Worm (Caenorhabditis elegans) whole organism, young adult: ENCODE results near the gene K01D12.15.

Source experiments
- F10E7.11 ChIP-seq: sonication (generic microtip); optimal IDR thresholded peaks from 2 replicates; lab custom pipeline; 2017; ENCODE audit warnings: mild to moderate bottlenecking, missing genetic modification characterization, moderate library complexity, missing compliant biosample characterization
- F33H1.4 ChIP-seq: fragments of 200-800 bp; sonication (Bioruptor generic); IDR thresholded peaks from 2 replicates; pipeline ENCODE4 v1.3.6; 2022; ENCODE audit warnings: missing genetic modification reagents, missing genetic modification characterization, missing compliant biosample characterization
- F55B11.4 ChIP-seq: sonication (generic microtip); optimal IDR thresholded peaks from 2 replicates; lab custom pipeline; 2016; ENCODE audit warnings: missing compliant biosample characterization, missing genetic modification characterization, borderline replicate concordance; ENCODE audit not compliant: insufficient read depth
- T07F8.4 ChIP-seq: sonication (generic microtip); optimal IDR thresholded peaks from 2 replicates; lab custom pipeline; 2016; ENCODE audit warnings: mild to moderate bottlenecking, missing genetic modification characterization, moderate library complexity, missing compliant biosample characterization
- Y53F4B.3 ChIP-seq: fragments of 200-800 bp; sonication (Bioruptor generic); IDR thresholded peaks from 2 replicates; pipeline ENCODE4 v1.3.6; 2022; ENCODE audit warnings: missing genetic modification reagents, missing genetic modification characterization, missing compliant biosample characterization
- Y53G8AR.9 ChIP-seq: fragments of 200-800 bp; sonication (Bioruptor generic); conservative IDR thresholded peaks from 2 replicates; pipeline ENCODE4 v1.3.6; 2022; ENCODE audit warnings: missing genetic modification reagents, missing genetic modification characterization, missing compliant biosample characterization
- Y79H2A.3 ChIP-seq: fragments of 200-800 bp; sonication (Bioruptor generic); conservative IDR thresholded peaks from 2 replicates; pipeline ENCODE4 v1.3.6; 2022; ENCODE audit warnings: missing genetic modification reagents, missing genetic modification characterization, missing compliant biosample characterization
- Y95B8A.8 ChIP-seq: fragments of 200-800 bp; sonication (Bioruptor generic); IDR thresholded peaks from 2 replicates; pipeline ENCODE4 v1.3.6; 2022; ENCODE audit warnings: missing genetic modification reagents, missing genetic modification characterization, missing compliant biosample characterization
- ama-1 ChIP-seq, 3 experiments: fragments of 150-350 bp in 1 of 3; sonication (generic microtip) in 2 of 3; optimal IDR thresholded peaks; 2 replicates each; lab custom pipeline; 2014 to 2018; ENCODE audit warnings: missing biosample characterization in 2 of 3, missing genetic modification characterization in 2 of 3, missing genetic modification reagents in 2 of 3
- aptf-2 ChIP-seq: fragments of 200-800 bp; sonication (Bioruptor generic); conservative IDR thresholded peaks from 2 replicates; pipeline ENCODE4 v1.3.6; 2022; ENCODE audit warnings: missing genetic modification reagents, missing genetic modification characterization, missing compliant biosample characterization
- aptf-3 ChIP-seq: fragments of 200-800 bp; sonication (Bioruptor generic); IDR thresholded peaks from 2 replicates; pipeline ENCODE4 v1.3.6; 2022; ENCODE audit warnings: missing genetic modification characterization, missing compliant biosample characterization
- atf-7 ChIP-seq: sonication (generic microtip); optimal IDR thresholded peaks from 2 replicates; lab custom pipeline; 2017; ENCODE audit warnings: mild to moderate bottlenecking, missing genetic modification characterization, missing compliant biosample characterization
- bed-1 ChIP-seq: fragments of 200-800 bp; sonication (Bioruptor generic); IDR thresholded peaks from 2 replicates; pipeline ENCODE4 v1.3.6; 2022; ENCODE audit warnings: missing genetic modification reagents, missing genetic modification characterization, missing compliant biosample characterization
- ceh-100 ChIP-seq: fragments of 200-800 bp; sonication (Bioruptor generic); IDR thresholded peaks from 2 replicates; pipeline ENCODE4 v1.3.6; 2022; ENCODE audit warnings: missing genetic modification reagents, missing genetic modification characterization, missing compliant biosample characterization
- ceh-27 ChIP-seq: fragments of 200-800 bp; sonication (Bioruptor generic); optimal IDR thresholded peaks from 2 replicates; lab custom pipeline; 2018; ENCODE audit warnings: mild to moderate bottlenecking, missing genetic modification characterization, moderate library complexity, missing compliant biosample characterization
- ceh-40 ChIP-seq: fragments of 200-800 bp; sonication (Bioruptor generic); IDR thresholded peaks from 2 replicates; pipeline ENCODE4 v1.3.6; 2022; ENCODE audit warnings: missing genetic modification characterization, missing compliant biosample characterization
- dox-1 ChIP-seq: fragments of 200-800 bp; sonication (Bioruptor generic); IDR thresholded peaks from 2 replicates; pipeline ENCODE4 v1.3.6; 2022; ENCODE audit warnings: missing genetic modification reagents, missing genetic modification characterization, missing compliant biosample characterization
- dpl-1 ChIP-seq: fragments of 150-350 bp; optimal IDR thresholded peaks from 2 replicates; lab custom pipeline; 2014; ENCODE audit warnings: missing biosample characterization, missing genetic modification reagents, missing genetic modification characterization
- egrh-3 ChIP-seq: fragments of 200-800 bp; sonication (Bioruptor generic); IDR thresholded peaks from 2 replicates; pipeline ENCODE4 v1.3.6; 2022; ENCODE audit warnings: missing genetic modification reagents, missing genetic modification characterization, missing compliant biosample characterization
- fkh-3 ChIP-seq: sonication (generic microtip); optimal IDR thresholded peaks from 2 replicates; lab custom pipeline; 2016; ENCODE audit warnings: mild to moderate bottlenecking, missing genetic modification characterization, missing compliant biosample characterization
- gei-17 ChIP-seq: fragments of 200-800 bp; sonication (Bioruptor generic); optimal IDR thresholded peaks from 2 replicates; lab custom pipeline; 2018; ENCODE audit warnings: mild to moderate bottlenecking, missing genetic modification characterization, missing compliant biosample characterization
- him-1 ChIP-seq: sonication (generic microtip); optimal IDR thresholded peaks from 2 replicates; lab custom pipeline; 2016; ENCODE audit warnings: missing genotype, missing genetic modification reagents, missing genetic modification characterization, missing compliant biosample characterization
- hmg-20 ChIP-seq: fragments of 200-800 bp; sonication (Bioruptor generic); IDR thresholded peaks from 2 replicates; pipeline ENCODE4 v1.3.6; 2022; ENCODE audit warnings: missing genetic modification reagents, missing genetic modification characterization, missing compliant biosample characterization
- let-526 ChIP-seq: fragments of 200-800 bp; sonication (Bioruptor generic); IDR thresholded peaks from 2 replicates; pipeline ENCODE4 v1.3.6; 2022; ENCODE audit warnings: missing genetic modification reagents, missing genetic modification characterization, missing compliant biosample characterization
- lin-35 ChIP-seq, 3 experiments: fragments of 150-350 bp in 2 of 3; sonication (generic microtip) in 1 of 3; optimal IDR thresholded peaks; 2 replicates each; lab custom pipeline; 2014 to 2018; ENCODE audit warnings: missing biosample characterization in 3 of 3, missing genetic modification characterization in 3 of 3, missing genetic modification reagents in 3 of 3
- lir-1 ChIP-seq: fragments of 200-800 bp; sonication (Bioruptor generic); conservative IDR thresholded peaks from 2 replicates; pipeline ENCODE4 v1.3.6; 2022; ENCODE audit warnings: missing genetic modification reagents, missing genetic modification characterization, missing compliant biosample characterization
- madf-10 ChIP-seq: sonication (generic microtip); optimal IDR thresholded peaks from 2 replicates; lab custom pipeline; 2016; ENCODE audit warnings: mild to moderate bottlenecking, missing genetic modification characterization, missing compliant biosample characterization
- nfya-1 ChIP-seq: sonication (generic microtip); optimal IDR thresholded peaks from 2 replicates; lab custom pipeline; 2017; ENCODE audit warnings: antibody characterized with exemption, missing compliant biosample characterization, missing genetic modification characterization, borderline replicate concordance; ENCODE audit not compliant: insufficient read depth
- nfya-2 ChIP-seq: fragments of 200-800 bp; sonication (Bioruptor generic); IDR thresholded peaks from 2 replicates; pipeline ENCODE4 v1.3.6; 2022; ENCODE audit warnings: missing genetic modification reagents, missing genetic modification characterization, missing compliant biosample characterization
- nfyb-1 ChIP-seq: fragments of 200-800 bp; sonication (Bioruptor generic); IDR thresholded peaks from 2 replicates; pipeline ENCODE4 v1.3.6; 2022; ENCODE audit warnings: missing genetic modification reagents, missing genetic modification characterization, missing compliant biosample characterization
- nhr-120 ChIP-seq: fragments of 200-800 bp; sonication (Bioruptor generic); IDR thresholded peaks from 2 replicates; pipeline ENCODE4 v1.3.6; 2022; ENCODE audit warnings: missing genetic modification characterization, missing compliant biosample characterization
- nhr-179 ChIP-seq: sonication (generic microtip); optimal IDR thresholded peaks from 2 replicates; lab custom pipeline; 2016; ENCODE audit warnings: mild to moderate bottlenecking, missing genetic modification characterization, missing compliant biosample characterization
- pbrm-1 ChIP-seq: fragments of 200-800 bp; sonication (Bioruptor generic); IDR thresholded peaks from 2 replicates; pipeline ENCODE4 v1.3.6; 2022; ENCODE audit warnings: missing genetic modification reagents, missing genetic modification characterization, missing compliant biosample characterization
- pha-4 ChIP-seq: fragments of 150-350 bp; sonication (generic microtip); optimal IDR thresholded peaks from 2 replicates; lab custom pipeline; 2014; ENCODE audit warnings: missing biosample characterization, missing genetic modification reagents, missing genetic modification characterization
- snpc-3.4 ChIP-seq: sonication (generic microtip); optimal IDR thresholded peaks from 2 replicates; lab custom pipeline; 2017; ENCODE audit warnings: missing genetic modification characterization, mild to moderate bottlenecking, missing compliant biosample characterization, antibody characterized with exemption, moderate library complexity, missing genotype, missing genetic modification reagents
- snpc-4 ChIP-seq, 5 experiments: fragments of 150-350 bp in 1 of 5; sonication (generic microtip) in 4 of 5; optimal IDR thresholded peaks; 2 replicates each; lab custom pipeline; 2014 to 2018; ENCODE audit warnings: missing genetic modification characterization in 5 of 5, missing biosample characterization in 3 of 5, antibody characterized with exemption in 2 of 5, mild to moderate bottlenecking in 2 of 5, missing compliant biosample characterization in 2 of 5, missing genotype in 2 of 5, moderate library complexity in 2 of 5, missing genetic modification reagents in 1 of 5
- tbp1 ChIP-seq: fragments of 200-800 bp; sonication (Bioruptor generic); optimal IDR thresholded peaks from 2 replicates; lab custom pipeline; 2018; ENCODE audit warnings: mild to moderate bottlenecking, missing genetic modification characterization, missing compliant biosample characterization
- tbx-9 ChIP-seq: sonication (generic microtip); optimal IDR thresholded peaks from 2 replicates; lab custom pipeline; 2016; ENCODE audit warnings: borderline replicate concordance, missing genetic modification characterization, inconsistent platforms, missing compliant biosample characterization
- tlf-1 ChIP-seq: fragments of 200-800 bp; sonication (Bioruptor generic); optimal IDR thresholded peaks from 2 replicates; lab custom pipeline; 2018; ENCODE audit warnings: mild to moderate bottlenecking, missing genetic modification characterization, missing compliant biosample characterization
- unc-130 ChIP-seq: sonication (generic microtip); optimal IDR thresholded peaks from 2 replicates; lab custom pipeline; 2016; ENCODE audit warnings: missing genetic modification reagents, missing genetic modification characterization, missing compliant biosample characterization
- unc-62 ChIP-seq: fragments of 150-350 bp; optimal IDR thresholded peaks from 2 replicates; lab custom pipeline; 2014; ENCODE audit warnings: missing biosample characterization, missing genetic modification reagents, missing genetic modification characterization
- ztf-25 ChIP-seq: fragments of 200-800 bp; sonication (Bioruptor generic); IDR thresholded peaks from 2 replicates; pipeline ENCODE4 v1.3.6; 2022; ENCODE audit warnings: missing genetic modification reagents, missing genetic modification characterization, missing compliant biosample characterization
- ztf-26 ChIP-seq: sonication (generic microtip); optimal IDR thresholded peaks from 2 replicates; lab custom pipeline; 2017; ENCODE audit warnings: missing genetic modification characterization, missing compliant biosample characterization
- ztf-3 ChIP-seq: fragments of 200-800 bp; sonication (Bioruptor generic); optimal IDR thresholded peaks from 2 replicates; lab custom pipeline; 2018; ENCODE audit warnings: mild to moderate bottlenecking, missing genetic modification characterization, missing compliant biosample characterization
- ztf-6 ChIP-seq: fragments of 200-800 bp; sonication (Bioruptor generic); IDR thresholded peaks from 2 replicates; pipeline ENCODE4 v1.3.6; 2022; ENCODE audit warnings: missing genetic modification reagents, missing genetic modification characterization, missing compliant biosample characterization

K01D12.15 gene

ce11 chrV:12386154-12386553 lies at the start of gene K01D12.15:
K01D12.15 (plus strand) TSS chrV:12386454.
- TF ChIP-seq ceh-40 (no peak), fkh-3 (tag; lab: Kevin White, UChicago) (no peak), Y53G8AR.9 (no peak), Y95B8A.8 (no peak), tbx-9 (tag; lab: Kevin White, UChicago) (no peak), dpl-1 (GFP tag; lab: Kevin White, UChicago) (no peak), unc-130 (no peak), aptf-2 (no peak), aptf-3 (GFP tag; lab: Robert Waterston, UW) (no peak), madf-10 (tag; lab: Kevin White, UChicago) (no peak), pbrm-1 (GFP tag; lab: Robert Waterston, UW) (no peak), ztf-26 (tag; lab: Kevin White, UChicago) (no peak), let-526 (GFP tag; lab: Robert Waterston, UW) (no peak), F10E7.11 (tag; lab: Kevin White, UChicago) (no peak), pha-4 (tag; lab: Kevin White, UChicago) (no peak)
- TF ChIP-seq, all 124 proteins: peak for 0

- TF ChIP-seq let-526 (GFP tag; lab: Robert Waterston, UW) = no peak
- no peak for TF ChIP-seq nfyb-1
- TF ChIP-seq madf-10 (tag; lab: Kevin White, UChicago) = no peak
- no peak for TF ChIP-seq dpl-1 (GFP tag; lab: Kevin White, UChicago)
- TF ChIP-seq tlf-1 = no peak
- TF ChIP-seq lin-35 (GFP tag; optimal IDR thresholded peaks at IDR 0.05; lab: Kevin White, UChicago) = no peak
- no peak for TF ChIP-seq Y79H2A.3
- TF ChIP-seq nfya-1 (tag; lab: Kevin White, UChicago) = no peak
- no peak for TF ChIP-seq T07F8.4
- no peak for TF ChIP-seq egrh-3
- no peak for TF ChIP-seq unc-62
- TF ChIP-seq gei-17 (GFP tag; lab: Kevin White, UChicago) = no peak
- no peak for TF ChIP-seq Y95B8A.8
- TF ChIP-seq dox-1 (GFP tag; lab: Robert Waterston, UW) = no peak
- TF ChIP-seq ztf-25 (GFP tag; lab: Robert Waterston, UW) = no peak
- TF ChIP-seq nhr-179 (tag; lab: Kevin White, UChicago) = no peak
- TF ChIP-seq F55B11.4 (tag; lab: Kevin White, UChicago) = no peak
- TF ChIP-seq Y53F4B.3 (GFP tag; lab: Robert Waterston, UW) = no peak
- no peak for TF ChIP-seq snpc-4 (GFP tag; optimal IDR thresholded peaks at IDR 0.05; lab: Kevin White, UChicago)
- TF ChIP-seq snpc-4 (tag; optimal IDR thresholded peaks at IDR 0.05; lab: Kevin White, UChicago) = no peak
- TF ChIP-seq, all 124 proteins: peak for 0
These were observed 48.4 kb upstream of the K01D12.15 start, which contains the start of gene twk-13 for ce11 chrV:12337894-12338293. twk-13 (minus strand) TSS chrV:12337994.

- TF ChIP-seq ceh-100 (GFP tag; lab: Robert Waterston, UW) (peak; percentile 81), ama-1 (optimal IDR thresholded peaks at IDR 0.05; lab: Kevin White, UChicago) (no peak), ama-1 (GFP tag; optimal IDR thresholded peaks at IDR 0.05; lab: Kevin White, UChicago) (no peak), dpl-1 (GFP tag; lab: Kevin White, UChicago) (peak; percentile 98), tlf-1 (peak; percentile 86), egrh-3 (no peak), nhr-120 (GFP tag; lab: Robert Waterston, UW) (no peak), snpc-3.4 (tag; lab: Kevin White, UChicago) (peak; percentile 80), nhr-179 (tag; lab: Kevin White, UChicago) (no peak), F33H1.4 (GFP tag; lab: Robert Waterston, UW) (peak; percentile 73), nfya-2 (GFP tag; lab: Robert Waterston, UW) (no peak), ztf-6 (GFP tag; lab: Robert Waterston, UW) (0 out of 2 replicates have a peak, but pooled peaks have one; percentile 19), lir-1 (GFP tag; lab: Robert Waterston, UW) (peak; percentile 77), bed-1 (GFP tag; lab: Robert Waterston, UW) (no peak), ceh-27 (peak; percentile 71), him-1 (peak; percentile 53), tbp1 (GFP tag; lab: Kevin White, UChicago) (peak; percentile 71), dox-1 (GFP tag; lab: Robert Waterston, UW) (peak; percentile 79), atf-7 (peak; percentile 18), hmg-20 (GFP tag; lab: Robert Waterston, UW) (peak; percentile 77; the same call in 1 of the 2 replicates), ztf-3 (GFP tag; lab: Kevin White, UChicago) (no peak)
These were observed 42.8 kb upstream of the K01D12.15 start, which contains the start of gene tomm-20 for ce11 chrV:12343419-12343969. tomm-20 (minus strand) TSS chrV:12343469.
